Worm (Caenorhabditis elegans): ENCODE measurements around the gene C06A8.6.

- TF ChIP-seq F26F4.8 (GFP tag; conservative IDR thresholded peaks at IDR 0.05) = no peak
- no peak for TF ChIP-seq snpc-4 (tag; optimal IDR thresholded peaks at IDR 0.05)
- TF ChIP-seq php-3 (GFP tag; IDR thresholded peaks at IDR 0.05) = no peak
- TF ChIP-seq duxl-1 (tag; optimal IDR thresholded peaks at IDR 0.05; ENCODE audit: poor library complexity) = no peak
- TF ChIP-seq ztf-11 (tag; optimal IDR thresholded peaks at IDR 0.05) = no peak
These were observed 43.1 kb downstream of the C06A8.6 start for ce11 chrII:7815406-7815805.

All from whole organism, L4 larva.